Worm (Caenorhabditis elegans): ENCODE results near the gene srx-90.

DNA sequence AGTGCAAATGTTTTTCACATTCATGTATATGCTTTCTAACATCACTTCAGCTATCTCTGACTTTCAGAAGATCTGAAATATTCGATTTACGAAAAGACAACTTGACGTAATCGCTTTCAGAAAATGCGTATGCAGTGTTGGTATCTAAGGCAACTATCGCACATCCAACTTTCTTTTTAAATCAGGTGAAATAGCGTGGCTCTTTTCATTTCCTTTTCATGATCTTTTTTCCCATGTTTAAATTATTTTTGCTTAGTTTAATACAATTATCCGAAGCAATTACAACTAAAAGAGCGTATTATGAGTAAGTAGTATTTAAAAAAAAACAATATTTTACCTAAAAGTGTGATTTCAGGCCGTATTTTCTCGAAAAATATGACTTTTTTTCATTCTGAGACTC is 34.1 kb upstream of the srx-90 start, which contains the start of gene F38B7.11:
- TF ChIP-seq dao-5 (tag; optimal IDR thresholded peaks at IDR 0.05) (no peak), him-1 (tag; optimal IDR thresholded peaks at IDR 0.05) (no peak), W03F9.2 (tag; optimal IDR thresholded peaks at IDR 0.05) (no peak)
